Worm (Caenorhabditis elegans) whole organism, L1 larva: ENCODE data around the gene B0361.9.

Experiments
- C34B4.2 ChIP-seq: sonication (generic microtip); optimal IDR thresholded peaks from 2 replicates; lab custom pipeline; 2017; ENCODE audit warnings: mild to moderate bottlenecking, missing genetic modification characterization, missing compliant biosample characterization
- blmp-1 ChIP-seq: fragments of 150-350 bp; optimal IDR thresholded peaks from 2 replicates; lab custom pipeline; 2014; ENCODE audit warnings: missing biosample characterization, missing genetic modification characterization
- ces-1 ChIP-seq: fragments of 150-350 bp; optimal IDR thresholded peaks from 2 replicates; lab custom pipeline; 2014; ENCODE audit warnings: missing biosample characterization, missing genetic modification reagents, missing genetic modification characterization
- egl-27 ChIP-seq, 2 experiments: fragments of 150-350 bp in 1 of 2; sonication (generic microtip); optimal IDR thresholded peaks; 3 replicates each; lab custom pipeline; 2017 to 2018; ENCODE audit warnings: missing biosample characterization in 2 of 2, missing genetic modification characterization in 2 of 2, missing genetic modification reagents in 2 of 2
- lin-13 ChIP-seq: fragments of 150-350 bp; optimal IDR thresholded peaks from 2 replicates; lab custom pipeline; 2014; ENCODE audit warnings: missing biosample characterization, missing genetic modification reagents, missing genetic modification characterization
- lin-14 ChIP-seq: fragments of 200-800 bp; sonication (Bioruptor generic); optimal IDR thresholded peaks from 2 replicates; lab custom pipeline; 2018; ENCODE audit warnings: mild to moderate bottlenecking, missing genetic modification characterization, moderate library complexity, missing compliant biosample characterization
- lin-15B ChIP-seq: fragments of 150-350 bp; sonication (generic microtip); optimal IDR thresholded peaks from 3 replicates; lab custom pipeline; 2014; ENCODE audit warnings: missing biosample characterization, missing genetic modification characterization
- lin-35 ChIP-seq, 2 experiments: fragments of 150-350 bp; optimal IDR thresholded peaks; 2 replicates each; lab custom pipeline; 2014; ENCODE audit warnings: missing biosample characterization in 2 of 2, missing genetic modification characterization in 2 of 2, missing genetic modification reagents in 2 of 2
- nhr-20 ChIP-seq: sonication (generic microtip); optimal IDR thresholded peaks from 2 replicates; lab custom pipeline; 2016; ENCODE audit warnings: mild to moderate bottlenecking, missing genetic modification characterization, missing compliant biosample characterization
- pqm-1 ChIP-seq: sonication (generic microtip); optimal IDR thresholded peaks from 3 replicates; lab custom pipeline; 2017; ENCODE audit warnings: missing biosample characterization, missing genetic modification characterization
- unc-130 ChIP-seq: fragments of 150-350 bp; optimal IDR thresholded peaks from 2 replicates; lab custom pipeline; 2017; ENCODE audit warnings: missing biosample characterization, missing genetic modification characterization, inconsistent platforms
- ztf-11 ChIP-seq, 2 experiments: sonication (generic microtip); optimal IDR thresholded peaks; 2 replicates each; lab custom pipeline; 2016 to 2017; ENCODE audit warnings: missing genetic modification characterization in 2 of 2, missing biosample characterization in 1 of 2, missing compliant biosample characterization in 1 of 2

DNA sequence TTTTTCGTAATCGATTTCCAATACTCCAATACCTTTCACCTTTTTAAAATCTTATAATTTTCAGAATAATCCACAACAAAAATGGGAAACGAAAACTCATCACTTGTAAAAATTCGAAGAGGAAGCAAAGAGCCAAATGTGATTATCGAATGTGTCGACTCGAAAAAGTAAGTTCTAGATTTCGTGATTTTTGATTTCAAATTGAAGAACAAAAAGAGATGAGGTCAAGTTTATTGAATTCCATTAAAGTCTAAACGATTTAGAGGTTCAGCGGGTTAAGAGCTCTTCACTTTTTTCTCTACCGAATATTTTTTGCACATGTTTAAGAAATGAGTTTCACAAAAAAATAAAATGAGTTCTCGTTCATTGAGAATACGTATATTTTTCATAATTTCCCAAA is 40.5 kb downstream of the B0361.9 start, which contains the start of gene B0361.4:
- no peak for TF ChIP-seq C34B4.2 (tag; lab: Kevin White, UChicago)
- TF ChIP-seq ces-1 (GFP tag; lab: Kevin White, UChicago): no peak
- no peak for TF ChIP-seq lin-13
- TF ChIP-seq unc-130 (tag; lab: Kevin White, UChicago): no peak
- TF ChIP-seq lin-35 (GFP tag; optimal IDR thresholded peaks at IDR 0.05; lab: Kevin White, UChicago): no peak
- no peak for TF ChIP-seq pqm-1 (tag; lab: Kevin White, UChicago)
- TF ChIP-seq lin-14: peak; percentile 18
- no peak for TF ChIP-seq egl-27 (tag; optimal IDR thresholded peaks at IDR 0.05; lab: Kevin White, UChicago)
- no peak for TF ChIP-seq blmp-1 (tag; lab: Kevin White, UChicago)
- TF ChIP-seq lin-15B (tag; lab: Kevin White, UChicago): no peak
- TF ChIP-seq ztf-11 (tag; optimal IDR thresholded peaks at IDR 0.05; lab: Kevin White, UChicago): no peak
- TF ChIP-seq nhr-20 (tag; lab: Kevin White, UChicago): no peak
